Worm (Caenorhabditis elegans) whole organism, young adult: ENCODE results near the gene clec-2.

Source experiments
- B0261.1 ChIP-seq: sonication (generic microtip); optimal IDR thresholded peaks from 2 replicates; lab custom pipeline; 2016; ENCODE audit warnings: mild to moderate bottlenecking, missing genetic modification characterization, moderate library complexity, missing compliant biosample characterization
- B0336.3 ChIP-seq: fragments of 200-800 bp; sonication (Bioruptor generic); IDR thresholded peaks from 2 replicates; pipeline ENCODE4 v1.3.6; 2022; ENCODE audit warnings: missing genetic modification characterization, missing compliant biosample characterization
- D2030.7 ChIP-seq: fragments of 200-800 bp; sonication (Bioruptor generic); IDR thresholded peaks from 2 replicates; pipeline ENCODE4 v1.3.6; 2022; ENCODE audit warnings: missing genetic modification reagents, missing genetic modification characterization, missing compliant biosample characterization
- F33H1.4 ChIP-seq: fragments of 200-800 bp; sonication (Bioruptor generic); IDR thresholded peaks from 2 replicates; pipeline ENCODE4 v1.3.6; 2022; ENCODE audit warnings: missing genetic modification reagents, missing genetic modification characterization, missing compliant biosample characterization
- F55B11.4 ChIP-seq: sonication (generic microtip); optimal IDR thresholded peaks from 2 replicates; lab custom pipeline; 2016; ENCODE audit warnings: missing compliant biosample characterization, missing genetic modification characterization, borderline replicate concordance; ENCODE audit not compliant: insufficient read depth
- F57C9.4 ChIP-seq: sonication (generic microtip); optimal IDR thresholded peaks from 2 replicates; lab custom pipeline; 2017; ENCODE audit warnings: mild to moderate bottlenecking, missing genetic modification characterization, missing compliant biosample characterization
- athp-1 ChIP-seq: sonication (generic microtip); optimal IDR thresholded peaks from 2 replicates; lab custom pipeline; 2017; ENCODE audit warnings: mild to moderate bottlenecking, missing genetic modification characterization, missing compliant biosample characterization
- attf-6 ChIP-seq: fragments of 200-800 bp; sonication (Bioruptor generic); IDR thresholded peaks from 2 replicates; pipeline ENCODE4 v1.3.6; 2022; ENCODE audit warnings: missing genetic modification reagents, missing genetic modification characterization, missing compliant biosample characterization
- bed-2 ChIP-seq: fragments of 200-800 bp; sonication (Bioruptor generic); IDR thresholded peaks from 2 replicates; pipeline ENCODE4 v1.3.6; 2022; ENCODE audit warnings: missing genetic modification reagents, missing genetic modification characterization, missing compliant biosample characterization
- ceh-79 ChIP-seq: sonication (generic microtip); optimal IDR thresholded peaks from 2 replicates; lab custom pipeline; 2017; ENCODE audit warnings: mild to moderate bottlenecking, missing genetic modification characterization, missing compliant biosample characterization
- ceh-91 ChIP-seq: fragments of 200-800 bp; sonication (Bioruptor generic); IDR thresholded peaks from 2 replicates; pipeline ENCODE4 v1.3.6; 2022; ENCODE audit warnings: missing genetic modification reagents, missing genetic modification characterization, missing compliant biosample characterization
- die-1 ChIP-seq: sonication (generic microtip); optimal IDR thresholded peaks from 2 replicates; lab custom pipeline; 2016; ENCODE audit warnings: missing genotype, mild to moderate bottlenecking, missing genetic modification characterization, missing compliant biosample characterization
- dox-1 ChIP-seq: fragments of 200-800 bp; sonication (Bioruptor generic); IDR thresholded peaks from 2 replicates; pipeline ENCODE4 v1.3.6; 2022; ENCODE audit warnings: missing genetic modification reagents, missing genetic modification characterization, missing compliant biosample characterization
- efl-1 ChIP-seq: fragments of 150-350 bp; optimal IDR thresholded peaks from 2 replicates; lab custom pipeline; 2014; ENCODE audit warnings: missing biosample characterization, missing genetic modification reagents, missing genetic modification characterization
- egl-18 ChIP-seq: fragments of 200-800 bp; sonication (Bioruptor generic); IDR thresholded peaks from 2 replicates; pipeline ENCODE4 v1.3.6; 2022; ENCODE audit warnings: missing genetic modification reagents, missing genetic modification characterization, missing compliant biosample characterization
- ets-4 ChIP-seq: fragments of 200-800 bp; sonication (Bioruptor generic); optimal IDR thresholded peaks from 2 replicates; lab custom pipeline; 2018; ENCODE audit warnings: mild to moderate bottlenecking, missing genetic modification characterization, missing compliant biosample characterization
- him-1 ChIP-seq: sonication (generic microtip); optimal IDR thresholded peaks from 2 replicates; lab custom pipeline; 2016; ENCODE audit warnings: missing genotype, missing genetic modification reagents, missing genetic modification characterization, missing compliant biosample characterization
- hlh-12 ChIP-seq: sonication (generic microtip); optimal IDR thresholded peaks from 2 replicates; lab custom pipeline; 2016; ENCODE audit warnings: missing genetic modification characterization, missing compliant biosample characterization
- hmg-1.2 ChIP-seq: fragments of 200-800 bp; sonication (Bioruptor generic); IDR thresholded peaks from 2 replicates; pipeline ENCODE4 v1.3.6; 2022; ENCODE audit warnings: missing genetic modification reagents, missing genetic modification characterization, missing compliant biosample characterization
- let-526 ChIP-seq: fragments of 200-800 bp; sonication (Bioruptor generic); IDR thresholded peaks from 2 replicates; pipeline ENCODE4 v1.3.6; 2022; ENCODE audit warnings: missing genetic modification reagents, missing genetic modification characterization, missing compliant biosample characterization
- lin-35 ChIP-seq, 3 experiments: fragments of 150-350 bp in 2 of 3; sonication (generic microtip) in 1 of 3; optimal IDR thresholded peaks; 2 replicates each; lab custom pipeline; 2014 to 2018; ENCODE audit warnings: missing biosample characterization in 3 of 3, missing genetic modification characterization in 3 of 3, missing genetic modification reagents in 3 of 3
- lir-1 ChIP-seq: fragments of 200-800 bp; sonication (Bioruptor generic); conservative IDR thresholded peaks from 2 replicates; pipeline ENCODE4 v1.3.6; 2022; ENCODE audit warnings: missing genetic modification reagents, missing genetic modification characterization, missing compliant biosample characterization
- lsl-1 ChIP-seq: fragments of 200-800 bp; sonication (Bioruptor generic); optimal IDR thresholded peaks from 2 replicates; lab custom pipeline; 2018; ENCODE audit warnings: mild to moderate bottlenecking, missing genetic modification characterization, moderate library complexity, missing compliant biosample characterization
- lsy-27 ChIP-seq: sonication (generic microtip); optimal IDR thresholded peaks from 2 replicates; lab custom pipeline; 2017; ENCODE audit warnings: missing genetic modification characterization, mild to moderate bottlenecking, missing compliant biosample characterization, antibody characterized with exemption, missing genotype, borderline replicate concordance; ENCODE audit not compliant: insufficient read depth
- madf-6 ChIP-seq: fragments of 200-800 bp; sonication (Bioruptor generic); IDR thresholded peaks from 2 replicates; pipeline ENCODE4 v1.3.6; 2022; ENCODE audit warnings: missing genetic modification reagents, missing genetic modification characterization, missing compliant biosample characterization
- madf-8 ChIP-seq: fragments of 200-800 bp; sonication (Bioruptor generic); conservative IDR thresholded peaks from 2 replicates; pipeline ENCODE4 v1.3.6; 2022; ENCODE audit warnings: missing genetic modification reagents, missing genetic modification characterization, missing compliant biosample characterization
- mel-28 ChIP-seq: sonication (generic microtip); optimal IDR thresholded peaks from 2 replicates; lab custom pipeline; 2016; ENCODE audit warnings: borderline replicate concordance, mild to moderate bottlenecking, missing genetic modification characterization, missing compliant biosample characterization
- nfyb-1 ChIP-seq: fragments of 200-800 bp; sonication (Bioruptor generic); IDR thresholded peaks from 2 replicates; pipeline ENCODE4 v1.3.6; 2022; ENCODE audit warnings: missing genetic modification reagents, missing genetic modification characterization, missing compliant biosample characterization
- nhr-120 ChIP-seq: fragments of 200-800 bp; sonication (Bioruptor generic); IDR thresholded peaks from 2 replicates; pipeline ENCODE4 v1.3.6; 2022; ENCODE audit warnings: missing genetic modification characterization, missing compliant biosample characterization
- nhr-80 ChIP-seq: sonication (generic microtip); optimal IDR thresholded peaks from 2 replicates; lab custom pipeline; 2016; ENCODE audit warnings: missing genetic modification characterization, missing compliant biosample characterization
- rcor-1 ChIP-seq: fragments of 200-800 bp; sonication (Bioruptor generic); IDR thresholded peaks from 2 replicates; pipeline ENCODE4 v1.3.6; 2022; ENCODE audit warnings: missing genetic modification reagents, missing genetic modification characterization, missing compliant biosample characterization
- snpc-1.1 ChIP-seq: sonication (generic microtip); optimal IDR thresholded peaks from 2 replicates; lab custom pipeline; 2017; ENCODE audit warnings: missing genetic modification characterization, mild to moderate bottlenecking, missing compliant biosample characterization, antibody characterized with exemption, moderate library complexity, missing genotype, missing genetic modification reagents; ENCODE audit not compliant: insufficient read depth
- snpc-3.4 ChIP-seq: sonication (generic microtip); optimal IDR thresholded peaks from 2 replicates; lab custom pipeline; 2017; ENCODE audit warnings: missing genetic modification characterization, mild to moderate bottlenecking, missing compliant biosample characterization, antibody characterized with exemption, moderate library complexity, missing genotype, missing genetic modification reagents
- snpc-4 ChIP-seq, 5 experiments: fragments of 150-350 bp in 1 of 5; sonication (generic microtip) in 4 of 5; optimal IDR thresholded peaks; 2 replicates each; lab custom pipeline; 2014 to 2018; ENCODE audit warnings: missing genetic modification characterization in 5 of 5, missing biosample characterization in 3 of 5, antibody characterized with exemption in 2 of 5, mild to moderate bottlenecking in 2 of 5, missing compliant biosample characterization in 2 of 5, missing genotype in 2 of 5, moderate library complexity in 2 of 5, missing genetic modification reagents in 1 of 5
- tbp1 ChIP-seq: fragments of 200-800 bp; sonication (Bioruptor generic); optimal IDR thresholded peaks from 2 replicates; lab custom pipeline; 2018; ENCODE audit warnings: mild to moderate bottlenecking, missing genetic modification characterization, missing compliant biosample characterization
- tlf-1 ChIP-seq: fragments of 200-800 bp; sonication (Bioruptor generic); optimal IDR thresholded peaks from 2 replicates; lab custom pipeline; 2018; ENCODE audit warnings: mild to moderate bottlenecking, missing genetic modification characterization, missing compliant biosample characterization
- xnd-1 ChIP-seq: sonication (generic microtip); optimal IDR thresholded peaks from 2 replicates; lab custom pipeline; 2016; ENCODE audit warnings: missing genotype, missing genetic modification reagents, missing genetic modification characterization, missing compliant biosample characterization
- zfh-2 ChIP-seq: fragments of 200-800 bp; sonication (Bioruptor generic); conservative IDR thresholded peaks from 2 replicates; pipeline ENCODE4 v1.3.6; 2022; ENCODE audit warnings: missing genetic modification reagents, missing genetic modification characterization, missing compliant biosample characterization
- zim-3 ChIP-seq: sonication (generic microtip); optimal IDR thresholded peaks from 2 replicates; lab custom pipeline; 2017; ENCODE audit warnings: mild to moderate bottlenecking, missing genetic modification characterization, moderate library complexity, missing compliant biosample characterization

Gene clec-2

ce11 chrII:3056266-3056872, 33.1 kb upstream of the clec-2 start, which contains the start of gene lin-8:
TSS of gene lin-8 (plus strand) at chrII:3056822.
- TF ChIP-seq hlh-12 (tag; lab: Kevin White, UChicago) (no peak), ceh-79 (tag; lab: Kevin White, UChicago) (no peak), snpc-3.4 (peak; percentile 40), mel-28 (no peak), B0336.3 (GFP tag; lab: Robert Waterston, UW) (0 out of 2 replicates have a peak, but pooled peaks have one; percentile 18), let-526 (GFP tag; lab: Robert Waterston, UW) (no peak), madf-8 (GFP tag; lab: Robert Waterston, UW) (peak; percentile 78), efl-1 (no peak), die-1 (no peak), tbp1 (GFP tag; lab: Kevin White, UChicago) (peak; percentile 40), snpc-1.1 (tag; lab: Kevin White, UChicago) (no peak), rcor-1 (GFP tag; lab: Robert Waterston, UW) (no peak), F57C9.4 (tag; lab: Kevin White, UChicago) (no peak), xnd-1 (tag; lab: Kevin White, UChicago) (peak; percentile 96), F33H1.4 (GFP tag; lab: Robert Waterston, UW) (peak; percentile 84), zfh-2 (GFP tag; lab: Robert Waterston, UW) (no peak), ets-4 (GFP tag; lab: Kevin White, UChicago) (no peak), B0261.1 (peak; percentile 2), bed-2 (GFP tag; lab: Robert Waterston, UW) (no peak), nfyb-1 (GFP tag; lab: Robert Waterston, UW) (0 out of 2 replicates have a peak, but pooled peaks have one; percentile 18), attf-6 (no peak), lir-1 (no peak), athp-1 (peak; percentile 54), lsy-27 (tag; lab: Kevin White, UChicago) (no peak), him-1 (tag; lab: Kevin White, UChicago) (peak; percentile 76), egl-18 (GFP tag; lab: Robert Waterston, UW) (no peak), zim-3 (tag; lab: Kevin White, UChicago) (no peak), snpc-4 (GFP tag; optimal IDR thresholded peaks at IDR 0.05; lab: Kevin White, UChicago) (no peak), snpc-4 (tag; optimal IDR thresholded peaks at IDR 0.05; lab: Kevin White, UChicago) (peak in 1 of 4 experiments; percentile 9), lsl-1 (peak; percentile 100), D2030.7 (peak; percentile 79), lin-35 (GFP tag; optimal IDR thresholded peaks at IDR 0.05; lab: Kevin White, UChicago) (no peak), ceh-91 (GFP tag; lab: Robert Waterston, UW) (peak; percentile 75), nhr-120 (GFP tag; lab: Robert Waterston, UW) (no peak), dox-1 (peak; percentile 48; the same call in 1 of the 2 replicates), tlf-1 (peak; percentile 5), hmg-1.2 (GFP tag; lab: Robert Waterston, UW) (peak; percentile 8; the same call in 1 of the 2 replicates), nhr-80 (tag; lab: Kevin White, UChicago) (no peak), F55B11.4 (tag; lab: Kevin White, UChicago) (no peak), madf-6 (peak; percentile 90)
